Fruit fly (Drosophila melanogaster): ENCODE data around the gene CG3078.
A peak's percentile ranks its signal among the peaks of the same experiment; 100 is the strongest.

DNA sequence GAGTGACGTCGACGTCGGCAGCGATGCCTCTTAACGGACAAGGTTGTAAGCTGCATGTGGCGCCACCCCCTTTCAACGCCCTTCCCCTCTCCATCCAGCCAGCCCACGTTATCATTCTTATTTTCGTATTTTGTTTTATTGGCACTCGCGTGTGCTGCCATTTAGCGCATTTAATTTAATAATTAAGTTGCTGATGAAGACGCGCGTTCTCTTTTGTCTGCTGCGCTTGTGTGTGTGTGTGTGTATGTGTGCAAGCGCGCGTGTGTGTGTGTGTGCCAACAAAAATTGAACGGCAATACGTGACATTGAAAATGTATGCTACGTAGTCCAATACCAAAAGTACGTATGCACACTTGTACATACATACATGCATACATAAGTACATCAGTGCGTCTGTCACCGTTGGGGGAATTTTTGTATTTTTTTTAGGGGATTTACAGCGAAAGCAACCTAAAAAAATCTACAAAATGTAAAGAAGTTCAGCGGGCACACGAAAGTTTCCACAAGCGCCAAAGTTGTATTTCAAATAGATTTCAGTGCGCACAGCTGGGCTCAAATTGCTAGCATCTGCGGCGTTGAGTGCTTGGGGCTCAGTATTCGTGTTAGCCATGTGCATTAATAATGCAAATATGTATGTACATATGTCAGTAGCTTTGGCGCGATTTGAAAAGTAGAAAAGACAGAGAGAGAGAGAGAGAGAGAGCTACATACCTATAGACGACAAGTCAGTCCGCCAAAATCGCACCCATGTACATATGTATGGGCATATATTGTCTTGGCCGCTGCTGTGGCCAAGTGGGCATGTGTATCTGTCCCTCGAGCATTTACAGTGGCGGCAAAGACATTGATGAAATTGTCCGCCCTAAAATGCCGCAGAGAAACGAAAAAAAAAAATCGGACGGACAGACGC lies 42.2 kb upstream of the CG3078 start:
- peak; percentile 59 for TF ChIP-seq OdsH (GFP tag; optimal IDR thresholded peaks at IDR 0.05)
- peak; percentile 68 for TF ChIP-seq ey (GFP tag; optimal IDR thresholded peaks at IDR 0.05)
- no peak for TF ChIP-seq pan (optimal IDR thresholded peaks at IDR 0.05)
- no peak for TF ChIP-seq Vsx2 (GFP tag; optimal IDR thresholded peaks at IDR 0.05; ENCODE audit: partially characterized antibody)
- TF ChIP-seq GATAd (GFP tag; optimal IDR thresholded peaks at IDR 0.05): no peak
- peak; percentile 24 for TF ChIP-seq Hnf4 (GFP tag; optimal IDR thresholded peaks at IDR 0.05)
- TF ChIP-seq dsf (GFP tag; optimal IDR thresholded peaks at IDR 0.05; ENCODE audit: borderline replicate concordance): no peak
- TF ChIP-seq Hr83 (GFP tag; optimal IDR thresholded peaks at IDR 0.05; ENCODE audit: poor library complexity, severe bottlenecking): no peak
- TF ChIP-seq Myc (optimal IDR thresholded peaks at IDR 0.05): no peak
- TF ChIP-seq lola (GFP tag; optimal IDR thresholded peaks at IDR 0.05): no peak
- peak; percentile 62 for TF ChIP-seq sv (GFP tag; optimal IDR thresholded peaks at IDR 0.05)

Data from whole organism, wandering third instar larva.